Fruit fly (Drosophila melanogaster) whole organism, prepupa: Measurements from ENCODE around the gene Obp93a.

Source experiments
- Blimp-1 ChIP-seq: fragments of 200-800 bp; sonication (Bioruptor generic); optimal IDR thresholded peaks from 3 replicates; lab custom pipeline; 2017; ENCODE audit warnings: missing biosample characterization, missing genetic modification characterization, mild to moderate bottlenecking, moderate library complexity, missing genetic modification reagents
- CG10631 ChIP-seq: fragments of 200-800 bp; sonication (Bioruptor generic); optimal IDR thresholded peaks from 2 replicates; lab custom pipeline; 2016; ENCODE audit warnings: missing biosample characterization, missing genetic modification characterization
- CG10669 ChIP-seq: fragments of 200-800 bp; sonication (Bioruptor generic); optimal IDR thresholded peaks from 3 replicates; lab custom pipeline; 2018; ENCODE audit warnings: missing biosample characterization, mild to moderate bottlenecking, missing genetic modification characterization, moderate library complexity
- CG11294 ChIP-seq: fragments of 200-800 bp; sonication (Bioruptor generic); IDR thresholded peaks from 2 replicates; pipeline ENCODE4 v1.3.6; 2022; ENCODE audit warnings: missing biosample characterization, missing genetic modification characterization
- CG15336 ChIP-seq: fragments of 200-800 bp; sonication (Bioruptor generic); IDR thresholded peaks from 2 replicates; pipeline ENCODE4 v1.3.6; 2022; ENCODE audit warnings: missing biosample characterization, missing genetic modification characterization
- CG1621 ChIP-seq: fragments of 200-800 bp; sonication (Bioruptor generic); optimal IDR thresholded peaks from 3 replicates; lab custom pipeline; 2018; ENCODE audit warnings: missing biosample characterization, mild to moderate bottlenecking, missing genetic modification characterization
- CG16779 ChIP-seq: fragments of 200-800 bp; sonication (Bioruptor generic); optimal IDR thresholded peaks from 3 replicates; lab custom pipeline; 2017; ENCODE audit warnings: missing biosample characterization, mild to moderate bottlenecking, missing genetic modification characterization
- CG32006 ChIP-seq: fragments of 200-800 bp; sonication (Bioruptor generic); optimal IDR thresholded peaks from 3 replicates; lab custom pipeline; 2017; ENCODE audit warnings: missing biosample characterization, mild to moderate bottlenecking, missing genetic modification characterization
- CG34406 ChIP-seq: fragments of 200-800 bp; sonication (Bioruptor generic); optimal IDR thresholded peaks from 3 replicates; lab custom pipeline; 2016; ENCODE audit warnings: missing biosample characterization, missing genetic modification characterization
- CG3919 ChIP-seq: fragments of 200-800 bp; sonication (Bioruptor generic); optimal IDR thresholded peaks from 3 replicates; lab custom pipeline; 2016; ENCODE audit warnings: missing biosample characterization, missing genetic modification characterization
- CG6163 ChIP-seq: fragments of 200-800 bp; sonication (Bioruptor generic); IDR thresholded peaks from 3 replicates; pipeline ENCODE4 v1.3.6; 2022; ENCODE audit warnings: missing biosample characterization, missing genetic modification characterization
- CG6854 ChIP-seq: fragments of 200-800 bp; sonication (Bioruptor generic); optimal IDR thresholded peaks from 2 replicates; lab custom pipeline; 2017; ENCODE audit warnings: missing biosample characterization, mild to moderate bottlenecking, missing genetic modification characterization
- CG8119 ChIP-seq: fragments of 200-800 bp; sonication (Bioruptor generic); IDR thresholded peaks from 3 replicates; pipeline ENCODE4 v1.3.6; 2022; ENCODE audit warnings: missing biosample characterization, missing genetic modification characterization
- CG8319 ChIP-seq: fragments of 200-800 bp; sonication (Bioruptor generic); optimal IDR thresholded peaks from 3 replicates; lab custom pipeline; 2016; ENCODE audit warnings: missing biosample characterization, missing genetic modification characterization
- Eip75B ChIP-seq: fragments of 200-800 bp; sonication (Bioruptor generic); optimal IDR thresholded peaks from 3 replicates; lab custom pipeline; 2016; ENCODE audit warnings: missing biosample characterization, missing genetic modification characterization
- Eip78C ChIP-seq: fragments of 200-800 bp; sonication (Bioruptor generic); peaks from one replicate; lab custom pipeline; 2016; ENCODE audit warnings: missing biosample characterization, missing genetic modification characterization
- Ets21C ChIP-seq: fragments of 200-800 bp; sonication (Bioruptor generic); optimal IDR thresholded peaks from 3 replicates; lab custom pipeline; 2016; ENCODE audit warnings: missing biosample characterization, missing genetic modification characterization
- Gug ChIP-seq: fragments of 200-800 bp; sonication (Bioruptor generic); IDR thresholded peaks from 2 replicates; pipeline ENCODE4 v1.3.6; 2022; ENCODE audit warnings: missing biosample characterization, missing genetic modification characterization
- Hr38 ChIP-seq: sonication (Bioruptor generic); optimal IDR thresholded peaks from 2 replicates; lab custom pipeline; 2016; ENCODE audit warnings: missing biosample characterization, missing genetic modification characterization
- Hr39 ChIP-seq: fragments of 200-800 bp; sonication (Bioruptor generic); optimal IDR thresholded peaks from 2 replicates; lab custom pipeline; 2016; ENCODE audit warnings: missing biosample characterization, missing genetic modification characterization
- Hr4 ChIP-seq: fragments of 200-800 bp; sonication (Bioruptor generic); optimal IDR thresholded peaks from 3 replicates; lab custom pipeline; 2016; ENCODE audit warnings: missing biosample characterization, missing genetic modification characterization
- Smox ChIP-seq: fragments of 200-800 bp; sonication (Bioruptor generic); optimal IDR thresholded peaks from 3 replicates; lab custom pipeline; 2016; ENCODE audit warnings: missing biosample characterization, missing genetic modification characterization
- Sox102F ChIP-seq: fragments of 200-800 bp; sonication (Bioruptor generic); optimal IDR thresholded peaks from 2 replicates; lab custom pipeline; 2016; ENCODE audit warnings: missing biosample characterization, mild to moderate bottlenecking, missing genetic modification characterization
- Sox15 ChIP-seq: fragments of 200-800 bp; sonication (Bioruptor generic); optimal IDR thresholded peaks from 3 replicates; lab custom pipeline; 2016; ENCODE audit warnings: missing biosample characterization, missing genetic modification characterization
- achi ChIP-seq: fragments of 200-800 bp; sonication (Bioruptor generic); optimal IDR thresholded peaks from 3 replicates; lab custom pipeline; 2016; ENCODE audit warnings: missing biosample characterization, missing genetic modification characterization
- acj6 ChIP-seq: fragments of 200-800 bp; sonication (Bioruptor generic); optimal IDR thresholded peaks from 3 replicates; lab custom pipeline; 2016; ENCODE audit warnings: missing biosample characterization, missing genetic modification characterization
- cyc ChIP-seq: fragments of 200-800 bp; sonication (Bioruptor generic); optimal IDR thresholded peaks from 3 replicates; lab custom pipeline; 2016; ENCODE audit warnings: missing biosample characterization, missing genetic modification characterization
- dac ChIP-seq: fragments of 200-800 bp; sonication (Bioruptor generic); optimal IDR thresholded peaks from 2 replicates; lab custom pipeline; 2017; ENCODE audit warnings: missing biosample characterization, mild to moderate bottlenecking, missing genetic modification characterization
- eg ChIP-seq: fragments of 200-800 bp; sonication (Bioruptor generic); IDR thresholded peaks from 3 replicates; pipeline ENCODE4 v1.3.6; 2022; ENCODE audit warnings: missing biosample characterization, missing genetic modification characterization
- fd59A ChIP-seq: fragments of 200-800 bp; sonication (Bioruptor generic); optimal IDR thresholded peaks from 2 replicates; lab custom pipeline; 2017; ENCODE audit warnings: missing biosample characterization, mild to moderate bottlenecking, missing genetic modification characterization, missing genetic modification reagents
- fd85E ChIP-seq: fragments of 200-800 bp; sonication (Bioruptor generic); optimal IDR thresholded peaks from 3 replicates; lab custom pipeline; 2016; ENCODE audit warnings: missing biosample characterization, missing genetic modification characterization
- lz ChIP-seq: fragments of 200-800 bp; sonication (Bioruptor generic); optimal IDR thresholded peaks from 3 replicates; lab custom pipeline; 2016; ENCODE audit warnings: missing biosample characterization, missing genetic modification characterization
- pdm3 ChIP-seq: fragments of 200-800 bp; sonication (Bioruptor generic); optimal IDR thresholded peaks from 3 replicates; lab custom pipeline; 2016; ENCODE audit warnings: missing biosample characterization, missing genetic modification characterization
- salr ChIP-seq, 2 experiments: fragments of 200-800 bp; sonication (Bioruptor generic); optimal IDR thresholded peaks; 3 replicates each; lab custom pipeline; 2016 to 2018; ENCODE audit warnings: missing biosample characterization in 2 of 2, missing genetic modification characterization in 2 of 2, mild to moderate bottlenecking in 1 of 2
- spab ChIP-seq: fragments of 200-800 bp; sonication (Bioruptor generic); optimal IDR thresholded peaks from 2 replicates; lab custom pipeline; 2017; ENCODE audit warnings: missing biosample characterization, mild to moderate bottlenecking, missing genetic modification characterization, missing genetic modification reagents
- ss ChIP-seq, 2 experiments: fragments of 200-800 bp; sonication (Bioruptor generic); optimal IDR thresholded peaks; 2 replicates in 1 of 2; 3 replicates in 1 of 2; lab custom pipeline; 2017 to 2018; ENCODE audit warnings: mild to moderate bottlenecking in 2 of 2, missing biosample characterization in 2 of 2, missing genetic modification characterization in 2 of 2, moderate library complexity in 1 of 2
- svp ChIP-seq: fragments of 200-800 bp; sonication (Bioruptor generic); peaks from one replicate; lab custom pipeline; 2016; ENCODE audit warnings: missing biosample characterization, missing genetic modification characterization

The Obp93a gene

dm6 chr3R:21097631-21098117, 31.8 kb downstream of the Obp93a start, which contains the start of gene RhoGAP93B (continued):
- TF ChIP-seq fd85E (no peak), Hr4 (GFP tag; lab: Kevin White, UChicago) (peak; percentile 90), lz (GFP tag; lab: Kevin White, UChicago) (peak; percentile 84), CG1621 (tag; lab: Kevin White, UChicago) (peak; percentile 55), Smox (GFP tag; lab: Kevin White, UChicago) (no peak), svp (peak; percentile 92), fd59A (GFP tag; lab: Kevin White, UChicago) (peak; percentile 24), Sox15 (GFP tag; lab: Kevin White, UChicago) (peak; percentile 30), CG6163 (GFP tag; lab: Robert Waterston, UW) (peak; percentile 93), Ets21C (GFP tag; lab: Kevin White, UChicago) (peak; percentile 69), eg (GFP tag; lab: Robert Waterston, UW) (peak; percentile 88), salr (GFP tag; optimal IDR thresholded peaks at IDR 0.05; lab: Kevin White, UChicago) (peak; percentile 49 to 56), Hr38 (GFP tag; lab: Kevin White, UChicago) (no peak)

- TF ChIP-seq CG16779 (tag; lab: Kevin White, UChicago) (no peak), CG15336 (GFP tag; lab: Robert Waterston, UW) (no peak)
Observed at dm6 chr3R:21097160-21097559, 32.4 kb downstream of the Obp93a start.

dm6 chr3R:21096532-21097143, 32.9 kb downstream of the Obp93a start:
- TF ChIP-seq Hr4 (GFP tag; lab: Kevin White, UChicago) (no peak), CG6854 (GFP tag; lab: Kevin White, UChicago) (peak; percentile 29), ss (GFP tag; optimal IDR thresholded peaks at IDR 0.05; lab: Kevin White, UChicago) (peak in 1 of 2 experiments; percentile 28), CG3919 (no peak), Sox102F (GFP tag; lab: Kevin White, UChicago) (no peak), Blimp-1 (GFP tag; lab: Kevin White, UChicago) (peak; percentile 28), Eip78C (GFP tag; lab: Kevin White, UChicago) (peak; percentile 2), Gug (no peak), CG15336 (GFP tag; lab: Robert Waterston, UW) (peak; percentile 39; the same call in 1 of the 2 replicates), spab (GFP tag; lab: Kevin White, UChicago) (no peak)

- TF ChIP-seq Blimp-1 (GFP tag; lab: Kevin White, UChicago): peak; percentile 92
- TF ChIP-seq Smox (GFP tag; lab: Kevin White, UChicago): no peak
Observed at dm6 chr3R:21094292-21094691, 35.2 kb downstream of the Obp93a start.

- 0 out of 2 replicates have a peak, but pooled peaks have one; percentile 32 for TF ChIP-seq CG15336 (GFP tag; lab: Robert Waterston, UW)
- TF ChIP-seq pdm3: no peak
- peak; percentile 44 for TF ChIP-seq CG32006
- TF ChIP-seq Smox (GFP tag; lab: Kevin White, UChicago): no peak
- TF ChIP-seq Hr39: peak; percentile 9
- TF ChIP-seq CG8119 (GFP tag; lab: Robert Waterston, UW): peak; percentile 24; the same call in 1 of the 3 replicates
- TF ChIP-seq CG34406 (GFP tag; lab: Kevin White, UChicago): no peak
- TF ChIP-seq Hr4 (GFP tag; lab: Kevin White, UChicago): peak; percentile 32
- TF ChIP-seq spab (GFP tag; lab: Kevin White, UChicago): no peak
- TF ChIP-seq cyc (GFP tag; lab: Kevin White, UChicago): no peak
- TF ChIP-seq Eip75B: peak; percentile 10
Observed at dm6 chr3R:21092829-21093228, 36.7 kb downstream of the Obp93a start.

dm6 chr3R:21092036-21092435, 37.5 kb downstream of the Obp93a start:
- no peak for TF ChIP-seq acj6
- TF ChIP-seq CG8319 (GFP tag; lab: Kevin White, UChicago): no peak
- TF ChIP-seq CG11294: no peak
- no peak for TF ChIP-seq svp
- no peak for TF ChIP-seq Gug
- TF ChIP-seq achi (GFP tag; lab: Kevin White, UChicago): no peak
- TF ChIP-seq CG10631 (GFP tag; lab: Kevin White, UChicago): no peak
- TF ChIP-seq dac (GFP tag; lab: Kevin White, UChicago): no peak
- no peak for TF ChIP-seq CG10669 (GFP tag; lab: Kevin White, UChicago)
- TF ChIP-seq CG1621 (tag; lab: Kevin White, UChicago): no peak
- TF ChIP-seq Hr38 (GFP tag; lab: Kevin White, UChicago): no peak
